Fruit fly (Drosophila melanogaster): ENCODE data around the gene CG44158.

DNA sequence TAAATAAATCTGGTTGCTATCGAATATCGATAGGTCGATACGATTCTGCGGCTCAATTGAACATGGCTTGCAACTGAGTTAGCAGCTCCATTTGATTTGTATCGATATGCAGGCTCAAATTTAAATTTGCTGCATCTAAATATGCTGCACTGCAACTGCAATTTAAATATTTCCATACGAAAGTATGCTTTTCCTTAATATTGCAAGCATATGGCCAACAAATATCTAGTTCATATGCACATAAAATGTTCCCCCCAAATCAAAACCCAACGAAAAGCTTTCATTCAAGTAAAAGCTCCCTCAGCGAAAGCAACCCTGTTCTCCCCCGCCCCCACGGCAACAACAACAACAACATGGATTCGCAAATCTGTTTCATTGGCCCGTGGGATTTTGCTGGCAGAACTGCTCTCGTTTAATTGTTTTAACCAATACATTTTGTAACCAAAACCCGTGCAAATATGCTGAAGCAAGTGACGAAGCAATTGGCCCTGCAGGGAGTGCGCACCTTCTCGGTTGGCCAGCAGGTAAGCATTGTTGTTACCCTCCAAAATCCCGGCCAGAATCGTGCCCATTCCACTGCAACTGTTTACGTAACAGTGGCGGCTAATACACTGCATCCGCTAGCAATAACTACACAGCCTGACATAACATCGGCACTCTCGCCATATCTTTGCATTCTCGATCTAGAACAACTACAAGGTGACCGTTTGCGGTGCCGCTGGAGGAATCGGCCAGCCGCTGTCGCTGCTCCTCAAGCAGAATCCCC is 17.6 kb downstream of the CG44158 start, which contains the start of the genes CG7168 and Mdh2:
- TF ChIP-seq CG8478 (optimal IDR thresholded peaks at IDR 0.05) (no peak), CTCF (optimal IDR thresholded peaks at IDR 0.05) (no peak)
